Fruit fly (Drosophila melanogaster): ENCODE data around the gene CG7173.

- TF ChIP-seq CG34406 (GFP tag; optimal IDR thresholded peaks at IDR 0.05) (no peak), acj6 (GFP tag; optimal IDR thresholded peaks at IDR 0.05) (no peak), achi (GFP tag; optimal IDR thresholded peaks at IDR 0.05) (no peak), OdsH (GFP tag; optimal IDR thresholded peaks at IDR 0.05) (no peak), Sox14 (GFP tag; optimal IDR thresholded peaks at IDR 0.05) (no peak), svp (GFP tag) (no peak), CG15336 (GFP tag; IDR thresholded peaks at IDR 0.05) (no peak), CG4318 (GFP tag; optimal IDR thresholded peaks at IDR 0.05) (no peak), eg (GFP tag; IDR thresholded peaks at IDR 0.05) (no peak), CG11762 (GFP tag; optimal IDR thresholded peaks at IDR 0.05; ENCODE audit: insufficient read depth) (no peak), Ets96B (tag; optimal IDR thresholded peaks at IDR 0.05) (no peak), pdm3 (GFP tag; optimal IDR thresholded peaks at IDR 0.05) (no peak), Lpt (GFP tag; optimal IDR thresholded peaks at IDR 0.05) (no peak), lz (GFP tag; optimal IDR thresholded peaks at IDR 0.05) (no peak)
Observed at dm6 chr3L:21586528-21586927, 28.5 kb upstream of the CG7173 start, which contains the start of gene TfAP-2.

Data from whole organism, prepupa.